Worm (Caenorhabditis elegans) whole organism, early embryonic: ENCODE data around the gene R74.7.

ENCODE experiments used
- B0310.2 ChIP-seq: sonication (generic microtip); optimal IDR thresholded peaks from 2 replicates; lab custom pipeline; 2016; ENCODE audit warnings: mild to moderate bottlenecking, missing genetic modification characterization, missing compliant biosample characterization
- aly-1 ChIP-seq: sonication (generic microtip); optimal IDR thresholded peaks from 2 replicates; lab custom pipeline; 2016; ENCODE audit warnings: missing genetic modification characterization, missing compliant biosample characterization
- ama-1 ChIP-seq: fragments of 150-350 bp; optimal IDR thresholded peaks from 2 replicates; lab custom pipeline; 2014
- hmbx-1 ChIP-seq: sonication (generic microtip); optimal IDR thresholded peaks from 2 replicates; lab custom pipeline; 2016; ENCODE audit warnings: mild to moderate bottlenecking, missing genetic modification characterization, missing compliant biosample characterization
- pes-1 ChIP-seq: fragments of 200-800 bp; sonication (Bioruptor generic); IDR thresholded peaks from 2 replicates; pipeline ENCODE4 v1.3.6; 2022; ENCODE audit warnings: missing genetic modification reagents, missing genetic modification characterization, missing compliant biosample characterization
- scrt-1 ChIP-seq: fragments of 200-800 bp; sonication (Bioruptor generic); IDR thresholded peaks from 2 replicates; pipeline ENCODE4 v1.3.6; 2022; ENCODE audit warnings: missing genetic modification characterization, missing compliant biosample characterization

DNA sequence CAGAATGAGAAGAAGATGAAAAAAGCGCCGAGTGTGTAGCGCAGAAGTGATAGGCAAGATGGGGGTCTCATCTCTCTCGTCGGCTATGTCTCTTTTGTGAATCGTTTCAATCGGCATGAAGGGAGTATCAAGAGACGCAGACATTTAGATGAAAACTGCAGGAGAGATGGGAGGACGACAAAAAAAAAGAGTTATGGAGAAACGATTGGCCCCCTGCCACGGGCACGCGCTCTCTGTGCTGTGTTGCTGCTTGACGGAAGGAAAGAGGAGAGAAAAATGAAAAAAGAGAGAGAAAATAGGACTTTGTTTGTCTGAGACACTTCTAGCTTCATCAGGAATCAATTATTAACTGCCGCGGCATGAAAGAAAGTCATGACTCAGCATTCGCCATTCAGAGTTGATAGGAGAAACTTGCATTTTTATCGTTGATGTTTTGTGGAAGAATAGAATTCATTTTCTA lies 19.5 kb downstream of the R74.7 start:
- TF ChIP-seq B0310.2, result no peak
- no peak for TF ChIP-seq pes-1 (GFP tag; lab: Robert Waterston, UW)
- TF ChIP-seq hmbx-1 (tag; lab: Kevin White, UChicago), result no peak
- no peak for TF ChIP-seq ama-1 (lab: Kevin White, UChicago)
- TF ChIP-seq aly-1 (tag; lab: Kevin White, UChicago), result no peak
- TF ChIP-seq scrt-1 (GFP tag; lab: Robert Waterston, UW), result no peak
